Fruit fly (Drosophila melanogaster): ENCODE data around the gene shams.

DNA sequence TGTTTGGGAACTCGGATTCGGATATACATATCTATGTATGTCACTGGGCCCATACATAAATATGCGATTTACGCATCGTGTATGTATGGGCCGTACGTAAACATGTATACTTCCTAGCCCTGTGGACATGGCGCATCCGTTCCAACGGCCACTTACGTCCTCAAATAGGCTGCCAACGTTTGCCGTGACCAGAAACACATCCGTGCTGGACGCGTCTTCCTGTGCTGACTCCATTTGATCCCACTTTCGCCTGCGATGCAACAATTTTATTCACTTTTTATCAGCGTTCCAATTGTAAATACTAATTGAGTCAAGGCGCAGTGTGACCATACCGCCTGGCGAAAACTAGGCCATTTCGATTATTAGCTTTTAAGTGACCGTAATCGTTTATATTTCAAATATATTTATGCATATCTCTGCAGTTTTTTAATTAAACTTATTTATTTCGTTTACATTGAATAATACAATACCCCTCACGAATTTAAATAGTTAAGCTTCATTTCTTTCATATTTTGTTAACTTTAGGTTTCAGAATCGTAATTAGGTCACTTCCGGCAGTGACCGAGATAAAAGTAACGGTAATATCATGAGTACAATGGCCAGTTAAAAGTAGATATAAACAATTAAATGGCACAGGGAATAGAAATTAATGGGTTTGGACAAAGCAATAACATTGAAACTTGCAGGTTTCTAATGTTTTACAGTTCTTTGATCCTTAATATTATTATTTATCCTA lies 29.4 kb downstream of the shams start, which contains the start of gene 5PtaseI:
- TF ChIP-seq h (optimal IDR thresholded peaks at IDR 0.05) (no peak), Sin3A (optimal IDR thresholded peaks at IDR 0.05) (no peak), insv (optimal IDR thresholded peaks at IDR 0.05) (no peak)
